Worm (Caenorhabditis elegans): ENCODE results near the gene Y43D4A.5.

DNA sequence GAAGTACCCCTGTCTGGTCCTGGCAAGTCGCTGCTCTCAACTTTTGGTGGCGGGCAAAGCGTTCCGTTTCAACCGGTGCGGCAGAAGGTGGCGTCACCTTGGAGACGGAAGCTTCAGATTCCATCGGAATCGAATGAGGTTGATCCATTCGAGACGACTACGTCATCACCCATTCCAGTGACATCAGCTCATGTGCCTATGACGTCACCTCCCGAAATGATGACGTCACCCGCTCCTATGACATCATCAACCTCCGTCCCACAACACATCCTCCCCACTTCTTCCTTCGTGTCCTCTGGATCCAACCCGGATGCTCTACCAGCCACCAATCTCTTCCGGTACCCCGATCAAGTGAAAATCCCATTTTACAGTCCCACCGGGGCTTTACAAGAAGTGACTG, 1.4 kb downstream of the Y43D4A.5 start:
- TF ChIP-seq nhr-80 (tag; optimal IDR thresholded peaks at IDR 0.05) (no peak), F33H1.4 (GFP tag; IDR thresholded peaks at IDR 0.05) (no peak), egl-18 (GFP tag; IDR thresholded peaks at IDR 0.05) (no peak), tbp1 (GFP tag; optimal IDR thresholded peaks at IDR 0.05) (no peak), hrde-1 (tag; optimal IDR thresholded peaks at IDR 0.05; ENCODE audit: borderline replicate concordance) (no peak), ama-1 (optimal IDR thresholded peaks at IDR 0.05) (no peak), ama-1 (GFP tag; optimal IDR thresholded peaks at IDR 0.05) (no peak), madf-6 (GFP tag; IDR thresholded peaks at IDR 0.05) (no peak), F57A8.1 (GFP tag; optimal IDR thresholded peaks at IDR 0.05) (no peak), F57C9.4 (tag; optimal IDR thresholded peaks at IDR 0.05) (no peak), lin-26 (GFP tag; IDR thresholded peaks at IDR 0.05) (no peak), dpl-1 (GFP tag; optimal IDR thresholded peaks at IDR 0.05) (no peak)

Measured in whole organism, young adult.